Fruit fly (Drosophila melanogaster): ENCODE data around the gene Nha1.

Nha1 gene

dm6 chr2L:6851963-6852671, 18.1 kb downstream of the Nha1 start, which contains the start of gene Rca1 (continued):
- TF ChIP-seq Fer3 (tag; optimal IDR thresholded peaks at IDR 0.05) (no peak), sob (GFP tag; IDR thresholded peaks at IDR 0.05) (no peak), br (optimal IDR thresholded peaks at IDR 0.05) (no peak), CG1832 (GFP tag; optimal IDR thresholded peaks at IDR 0.05) (no peak), CG10321 (GFP tag; IDR thresholded peaks at IDR 0.05) (no peak), MBD-R2 (GFP tag; IDR thresholded peaks at IDR 0.05) (peak; percentile 51), Max (GFP tag; optimal IDR thresholded peaks at IDR 0.05) (no peak), bowl (GFP tag; IDR thresholded peaks at IDR 0.05) (no peak), oc (tag; optimal IDR thresholded peaks at IDR 0.05) (no peak), stwl (tag; optimal IDR thresholded peaks at IDR 0.05) (peak; percentile 74), HHEX (GFP tag; optimal IDR thresholded peaks at IDR 0.05) (no peak), Hr3 (GFP tag; optimal IDR thresholded peaks at IDR 0.05) (no peak), Dll (GFP tag; IDR thresholded peaks at IDR 0.05; ENCODE audit: partially characterized antibody) (peak; percentile 64; the same call in 3 of the 4 replicates), CG7963 (GFP tag; IDR thresholded peaks at IDR 0.05; ENCODE audit: partially characterized antibody) (no peak), CG18764 (GFP tag; optimal IDR thresholded peaks at IDR 0.05) (no peak), CG13894 (tag; optimal IDR thresholded peaks at IDR 0.05) (no peak), tgo (GFP tag; IDR thresholded peaks at IDR 0.05) (no peak), CG34224 (GFP tag; IDR thresholded peaks at IDR 0.05; ENCODE audit: partially characterized antibody) (no peak), CG8290 (GFP tag; optimal IDR thresholded peaks at IDR 0.05) (peak; percentile 25), CG8290 (tag; optimal IDR thresholded peaks at IDR 0.05) (no peak), CG15601 (tag; optimal IDR thresholded peaks at IDR 0.05) (no peak), toy (GFP tag; IDR thresholded peaks at IDR 0.05) (no peak), CG12155 (GFP tag; optimal IDR thresholded peaks at IDR 0.05) (no peak), CG14441 (GFP tag; IDR thresholded peaks at IDR 0.05) (no peak), Oli (tag; optimal IDR thresholded peaks at IDR 0.05) (no peak), klu (GFP tag; IDR thresholded peaks at IDR 0.05) (no peak), CG33557 (GFP tag; optimal IDR thresholded peaks at IDR 0.05) (no peak), zfh2 (GFP tag; optimal IDR thresholded peaks at IDR 0.05) (no peak), NK7.1 (GFP tag; optimal IDR thresholded peaks at IDR 0.05) (no peak), BtbVII (GFP tag; optimal IDR thresholded peaks at IDR 0.05) (no peak), ken (GFP tag; IDR thresholded peaks at IDR 0.05) (no peak)

dm6 chr2L:6850963-6851362, 19.2 kb downstream of the Nha1 start:
- TF ChIP-seq Dref (GFP tag; IDR thresholded peaks at IDR 0.05) (0 out of 2 replicates have a peak, but pooled peaks have one; percentile 11), HLH3B (GFP tag; IDR thresholded peaks at IDR 0.05) (no peak), CG10321 (GFP tag; IDR thresholded peaks at IDR 0.05) (no peak), CTCF (GFP tag; optimal IDR thresholded peaks at IDR 0.05) (peak; percentile 68), CG3163 (GFP tag; optimal IDR thresholded peaks at IDR 0.05) (no peak), CG10565 (GFP tag; optimal IDR thresholded peaks at IDR 0.05) (no peak), CG6175 (GFP tag; IDR thresholded peaks at IDR 0.05) (no peak), pros (GFP tag; optimal IDR thresholded peaks at IDR 0.05) (peak; percentile 72), CG34224 (GFP tag; IDR thresholded peaks at IDR 0.05; ENCODE audit: partially characterized antibody) (no peak), tna (GFP tag; IDR thresholded peaks at IDR 0.05; ENCODE audit: partially characterized antibody) (no peak), onecut (GFP tag; IDR thresholded peaks at IDR 0.05) (peak; percentile 71), CG13624 (GFP tag; optimal IDR thresholded peaks at IDR 0.05) (no peak)
